Worm (Caenorhabditis elegans) whole organism, midembryonic: ENCODE measurements around the gene Y17G7B.23.

Experiments
- T22C8.4 ChIP-seq: fragments of 200-800 bp; sonication (Bioruptor generic); IDR thresholded peaks from 2 replicates; pipeline ENCODE4 v1.3.6; 2022; ENCODE audit warnings: missing genetic modification characterization, missing compliant biosample characterization
- cog-1 ChIP-seq: sonication (generic microtip); optimal IDR thresholded peaks from 2 replicates; lab custom pipeline; 2016; ENCODE audit warnings: missing genetic modification characterization, missing compliant biosample characterization
- flt-1 ChIP-seq: fragments of 200-800 bp; sonication (Bioruptor generic); IDR thresholded peaks from 2 replicates; pipeline ENCODE4 v1.3.6; 2022; ENCODE audit warnings: missing genetic modification characterization, missing compliant biosample characterization
- klf-2 ChIP-seq: fragments of 200-800 bp; sonication (Bioruptor generic); conservative IDR thresholded peaks from 2 replicates; pipeline ENCODE4 v1.3.6; 2022; ENCODE audit warnings: missing genetic modification reagents, missing genetic modification characterization, missing compliant biosample characterization
- med-1 ChIP-seq: sonication (generic microtip); optimal IDR thresholded peaks from 2 replicates; lab custom pipeline; 2017; ENCODE audit warnings: missing genetic modification characterization, mild to moderate bottlenecking, missing compliant biosample characterization, antibody characterized with exemption, missing genetic modification reagents; ENCODE audit not compliant: insufficient read depth
- ref-1 ChIP-seq: fragments of 200-800 bp; sonication (Bioruptor generic); conservative IDR thresholded peaks from 2 replicates; pipeline ENCODE4 v1.3.6; 2022; ENCODE audit warnings: missing genetic modification reagents, missing genetic modification characterization, missing compliant biosample characterization
- tab-1 ChIP-seq: fragments of 200-800 bp; sonication (Bioruptor generic); IDR thresholded peaks from 2 replicates; pipeline ENCODE4 v1.3.6; 2022; ENCODE audit warnings: missing genetic modification characterization, missing compliant biosample characterization
- ztf-23 ChIP-seq: fragments of 200-800 bp; sonication (Bioruptor generic); IDR thresholded peaks from 2 replicates; pipeline ENCODE4 v1.3.6; 2022; ENCODE audit warnings: missing genetic modification reagents, missing genetic modification characterization, missing compliant biosample characterization
- ztf-29 ChIP-seq: fragments of 200-800 bp; sonication (Bioruptor generic); IDR thresholded peaks from 2 replicates; pipeline ENCODE4 v1.3.6; 2022; ENCODE audit warnings: missing genetic modification reagents, missing genetic modification characterization, missing compliant biosample characterization

Gene Y17G7B.23

DNA sequence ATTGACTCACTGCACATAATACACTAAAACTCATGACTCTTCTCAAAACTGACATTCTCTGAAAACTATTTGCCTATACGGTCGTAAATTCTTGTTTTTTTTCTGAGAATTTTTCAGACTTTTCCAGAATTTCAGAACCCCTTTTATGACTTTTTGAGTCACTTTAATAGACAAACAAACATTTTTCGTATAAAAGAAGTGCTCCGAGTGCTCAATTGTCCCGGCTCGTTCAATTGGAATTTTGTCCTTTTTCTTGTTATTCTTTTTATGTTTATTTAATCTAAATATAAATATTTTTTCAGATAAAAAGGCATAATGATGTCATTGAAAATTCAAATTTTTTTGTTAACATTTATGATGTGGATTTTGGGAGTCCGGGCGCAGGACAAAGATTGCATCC is at the start of gene Y17G7B.23:
Gene Y17G7B.23, plus strand, starts transcription at position 301 of the 400 bp plus-strand sequence.
- TF ChIP-seq T22C8.4 (GFP tag; lab: Robert Waterston, UW) (no peak), ref-1 (GFP tag; lab: Robert Waterston, UW) (no peak), cog-1 (tag; lab: Kevin White, UChicago) (no peak), flt-1 (GFP tag; lab: Robert Waterston, UW) (no peak), ztf-23 (no peak), tab-1 (GFP tag; lab: Robert Waterston, UW) (no peak), med-1 (no peak), klf-2 (GFP tag; lab: Robert Waterston, UW) (no peak), ztf-29 (GFP tag; lab: Robert Waterston, UW) (no peak)

DNA sequence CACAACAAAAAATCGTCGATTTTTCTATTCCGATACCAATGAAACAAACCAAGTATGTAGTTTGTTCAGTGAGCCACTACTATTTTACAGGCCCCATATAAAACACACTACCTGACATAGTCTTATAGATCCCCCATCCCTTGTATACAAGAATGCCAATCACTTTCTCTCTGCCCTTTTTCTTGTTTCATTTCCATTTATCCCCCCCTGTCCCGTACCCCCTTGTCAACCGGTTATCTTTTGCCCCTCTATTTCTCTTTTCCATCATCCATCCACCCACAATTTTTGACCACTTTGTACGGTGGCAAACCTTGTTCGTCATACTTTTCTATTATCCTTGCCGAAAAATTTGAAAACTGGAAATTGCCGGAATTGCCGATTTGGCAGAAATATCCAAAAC is 46.0 kb upstream of the Y17G7B.23 start:
- TF ChIP-seq tab-1 (GFP tag; lab: Robert Waterston, UW) (no peak), ztf-29 (GFP tag; lab: Robert Waterston, UW) (no peak), klf-2 (GFP tag; lab: Robert Waterston, UW) (no peak), cog-1 (tag; lab: Kevin White, UChicago) (no peak), ref-1 (GFP tag; lab: Robert Waterston, UW) (no peak), med-1 (no peak), flt-1 (GFP tag; lab: Robert Waterston, UW) (no peak), ztf-23 (no peak)

DNA sequence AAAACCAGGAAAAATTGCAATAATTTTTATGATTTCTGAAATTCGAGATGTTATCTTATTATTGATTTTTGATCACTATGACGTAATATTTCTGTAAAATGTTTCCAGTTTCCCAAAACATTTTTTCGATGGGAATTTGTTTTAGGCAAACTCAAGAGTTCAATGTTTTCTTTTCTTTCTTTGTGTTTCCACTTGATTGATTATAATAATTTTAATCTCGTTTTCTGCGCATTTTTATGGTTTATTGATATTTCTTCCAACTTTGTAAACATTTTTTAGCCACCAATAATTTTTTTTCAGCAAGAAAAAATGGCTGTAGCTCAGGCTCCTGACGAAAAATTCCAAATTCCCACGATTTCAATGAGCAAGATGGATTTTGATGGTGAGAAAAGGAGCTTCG is 44.8 kb upstream of the Y17G7B.23 start, which contains the start of gene W03C9.6:
Gene W03C9.6, plus strand, starts transcription at position 301 of the 400 bp plus-strand sequence.
- no peak for TF ChIP-seq ztf-29 (GFP tag; lab: Robert Waterston, UW)
- TF ChIP-seq tab-1 (GFP tag; lab: Robert Waterston, UW) = no peak
- TF ChIP-seq ref-1 (GFP tag; lab: Robert Waterston, UW) = no peak
- no peak for TF ChIP-seq med-1
- no peak for TF ChIP-seq klf-2 (GFP tag; lab: Robert Waterston, UW)
- no peak for TF ChIP-seq T22C8.4 (GFP tag; lab: Robert Waterston, UW)
- no peak for TF ChIP-seq ztf-23
- no peak for TF ChIP-seq cog-1 (tag; lab: Kevin White, UChicago)
- TF ChIP-seq flt-1 (GFP tag; lab: Robert Waterston, UW) = no peak

DNA sequence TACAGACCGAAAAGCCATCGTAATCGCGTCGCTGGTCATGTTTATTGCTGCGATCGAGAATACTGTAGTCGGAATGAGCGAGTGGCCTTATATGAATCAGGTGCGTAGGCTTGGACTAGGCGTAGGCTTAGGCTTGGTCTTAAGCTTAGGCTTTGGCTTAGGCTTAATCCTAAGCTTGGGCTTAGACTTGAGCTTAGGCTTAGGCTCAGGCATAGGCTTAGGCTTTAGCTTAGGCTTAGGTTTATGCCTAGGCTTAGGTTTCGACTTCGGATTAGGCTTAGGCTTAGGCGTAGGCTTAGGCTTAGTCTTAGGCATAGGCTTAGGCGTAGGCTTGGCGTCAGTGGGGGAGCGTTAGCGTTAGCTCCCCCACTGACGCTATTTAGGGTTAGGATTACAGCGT is 44.2 kb upstream of the Y17G7B.23 start:
- peak; percentile 21; the same call in 1 of the 2 replicates for TF ChIP-seq ztf-29 (GFP tag; lab: Robert Waterston, UW)
- TF ChIP-seq T22C8.4 (GFP tag; lab: Robert Waterston, UW) = no peak

DNA sequence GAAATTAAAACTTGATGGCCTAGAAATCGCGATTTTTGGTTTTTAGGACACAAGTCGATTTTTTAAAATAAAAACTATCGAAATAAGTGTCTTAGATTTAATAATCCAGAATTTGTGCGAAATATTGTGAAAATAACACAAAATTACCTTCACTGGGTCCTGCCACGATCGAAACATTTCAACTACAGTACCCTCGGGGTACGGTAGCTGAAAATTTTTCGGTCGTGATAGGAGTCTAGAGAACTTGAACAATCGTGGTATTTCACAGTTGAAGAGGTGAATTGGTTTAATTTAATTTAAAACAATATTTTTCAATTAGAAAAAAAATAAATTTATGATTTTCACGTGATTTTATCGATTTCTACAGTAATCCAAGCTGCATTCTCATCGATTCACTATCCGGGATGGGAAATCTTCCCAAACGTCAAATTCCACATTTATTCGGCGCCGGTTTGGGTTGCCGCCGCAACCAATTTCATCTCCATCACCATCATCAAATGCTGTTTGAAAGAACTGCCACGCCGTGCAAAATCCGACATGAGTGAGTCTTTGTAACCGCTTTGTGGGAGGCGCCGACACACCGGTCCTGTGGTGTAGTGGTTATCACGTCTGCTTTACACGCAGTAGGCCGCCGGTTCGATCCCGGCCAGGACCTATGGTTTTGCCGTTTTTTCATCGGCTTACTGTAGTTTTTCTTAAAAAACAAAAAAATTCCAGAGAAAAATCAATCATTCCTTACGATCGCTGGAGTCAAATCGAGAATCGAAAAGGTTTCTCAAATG is 40.0 kb upstream of the Y17G7B.23 start:
- TF ChIP-seq ztf-23 (peak; percentile 74), cog-1 (tag; lab: Kevin White, UChicago) (peak; percentile 75), tab-1 (GFP tag; lab: Robert Waterston, UW) (no peak), klf-2 (GFP tag; lab: Robert Waterston, UW) (no peak), ref-1 (GFP tag; lab: Robert Waterston, UW) (peak; percentile 60), flt-1 (GFP tag; lab: Robert Waterston, UW) (peak; percentile 84), T22C8.4 (GFP tag; lab: Robert Waterston, UW) (no peak; the same call in 1 of the 2 replicates), ztf-29 (GFP tag; lab: Robert Waterston, UW) (peak; percentile 62; the same call in 1 of the 2 replicates), med-1 (no peak)

DNA sequence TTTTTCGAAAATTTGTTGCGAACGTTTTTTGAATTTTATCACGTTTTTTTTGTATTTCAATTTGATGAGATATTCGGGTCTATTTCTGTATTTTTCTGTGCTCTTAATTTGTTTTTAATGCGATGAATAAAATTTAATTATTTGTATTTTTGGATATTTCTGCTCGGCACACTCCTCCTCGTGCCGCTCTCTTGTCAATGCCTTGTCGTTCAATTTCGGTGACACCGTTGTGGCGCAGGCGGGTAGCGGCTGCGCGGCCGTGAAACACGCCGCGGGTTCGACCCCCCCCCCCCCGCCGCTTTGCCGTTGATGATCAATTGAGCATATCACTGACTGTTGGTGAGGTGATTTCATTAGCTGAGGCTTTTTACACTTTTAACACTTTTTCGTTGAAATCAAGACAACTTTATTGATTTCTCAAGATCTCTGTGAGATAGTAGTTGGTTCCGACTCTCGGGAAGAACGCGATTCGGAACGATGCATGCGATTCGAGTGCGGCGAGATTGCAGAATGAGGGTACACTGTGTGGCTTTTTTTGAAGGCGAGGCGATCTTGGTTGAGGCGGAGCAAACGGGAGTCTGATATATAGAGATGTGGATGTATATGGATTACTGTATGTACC is 38.3 kb upstream of the Y17G7B.23 start:
- TF ChIP-seq cog-1 (tag; lab: Kevin White, UChicago) (peak; percentile 100), klf-2 (GFP tag; lab: Robert Waterston, UW) (peak; percentile 100), ztf-23 (peak; percentile 99), ref-1 (GFP tag; lab: Robert Waterston, UW) (peak; percentile 99), med-1 (peak; percentile 95), flt-1 (GFP tag; lab: Robert Waterston, UW) (peak; percentile 100), tab-1 (GFP tag; lab: Robert Waterston, UW) (peak; percentile 100), T22C8.4 (GFP tag; lab: Robert Waterston, UW) (peak; percentile 99), ztf-29 (GFP tag; lab: Robert Waterston, UW) (peak; percentile 100)

DNA sequence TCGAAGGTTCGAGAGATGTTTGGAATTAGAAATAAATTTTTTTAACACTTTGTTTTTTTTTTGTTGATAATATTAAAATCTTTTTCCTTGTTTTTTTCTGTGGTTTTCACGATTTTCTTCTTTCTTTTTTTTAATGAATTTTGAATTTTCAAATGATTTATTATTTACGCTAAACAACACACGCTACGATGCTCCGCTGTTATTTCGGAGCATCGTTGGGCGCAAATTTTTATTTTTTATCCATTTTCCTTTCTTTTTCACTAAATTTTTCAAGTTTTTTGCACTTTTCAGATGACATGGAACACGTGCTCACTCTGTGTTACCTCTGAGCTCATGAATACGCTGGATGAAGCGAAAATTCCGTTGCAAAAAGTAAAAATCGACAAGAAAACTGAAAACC is 36.9 kb upstream of the Y17G7B.23 start, which contains the start of the genes W03C9.1 and W03C9.2:
Gene W03C9.1, minus strand, starts transcription at position 46 of the 400 bp plus-strand sequence.
Gene W03C9.2, plus strand, starts transcription at position 286 of the 400 bp plus-strand sequence.
- TF ChIP-seq T22C8.4 (GFP tag; lab: Robert Waterston, UW) = no peak
- TF ChIP-seq med-1 = no peak
- no peak for TF ChIP-seq klf-2 (GFP tag; lab: Robert Waterston, UW)
- no peak for TF ChIP-seq flt-1 (GFP tag; lab: Robert Waterston, UW)
- TF ChIP-seq tab-1 (GFP tag; lab: Robert Waterston, UW) = no peak
- no peak for TF ChIP-seq ztf-29 (GFP tag; lab: Robert Waterston, UW)
- no peak for TF ChIP-seq ref-1 (GFP tag; lab: Robert Waterston, UW)
- TF ChIP-seq ztf-23 = no peak

DNA sequence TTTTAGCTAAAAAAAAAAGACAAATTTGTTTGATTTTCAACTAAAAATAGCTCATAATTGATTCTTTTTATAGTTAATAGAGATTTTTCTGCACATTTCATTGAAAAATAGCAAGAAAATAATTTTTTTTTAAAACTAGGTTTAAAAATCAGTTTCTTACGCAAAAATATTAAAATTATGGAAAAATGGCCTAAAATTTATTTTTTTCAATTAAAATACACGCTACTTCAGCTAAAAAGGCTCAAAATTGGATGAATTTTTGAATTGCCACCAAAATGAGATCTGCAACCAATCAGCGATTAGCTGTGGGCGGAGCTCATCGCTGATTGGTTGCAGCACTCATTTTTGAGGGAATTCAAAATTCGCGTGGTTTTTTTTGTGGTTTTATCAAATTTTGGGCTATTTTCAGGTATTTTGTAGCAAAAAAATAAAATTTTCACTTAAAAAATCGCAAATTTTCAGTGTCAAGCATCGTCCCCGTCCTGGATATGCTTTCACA is 35.8 kb upstream of the Y17G7B.23 start:
- TF ChIP-seq ztf-23 = no peak
- no peak for TF ChIP-seq med-1
- no peak for TF ChIP-seq tab-1 (GFP tag; lab: Robert Waterston, UW)
- TF ChIP-seq ref-1 (GFP tag; lab: Robert Waterston, UW) = no peak
- TF ChIP-seq ztf-29 (GFP tag; lab: Robert Waterston, UW) = no peak
- TF ChIP-seq flt-1 (GFP tag; lab: Robert Waterston, UW) = no peak
- TF ChIP-seq cog-1 (tag; lab: Kevin White, UChicago) = no peak

DNA sequence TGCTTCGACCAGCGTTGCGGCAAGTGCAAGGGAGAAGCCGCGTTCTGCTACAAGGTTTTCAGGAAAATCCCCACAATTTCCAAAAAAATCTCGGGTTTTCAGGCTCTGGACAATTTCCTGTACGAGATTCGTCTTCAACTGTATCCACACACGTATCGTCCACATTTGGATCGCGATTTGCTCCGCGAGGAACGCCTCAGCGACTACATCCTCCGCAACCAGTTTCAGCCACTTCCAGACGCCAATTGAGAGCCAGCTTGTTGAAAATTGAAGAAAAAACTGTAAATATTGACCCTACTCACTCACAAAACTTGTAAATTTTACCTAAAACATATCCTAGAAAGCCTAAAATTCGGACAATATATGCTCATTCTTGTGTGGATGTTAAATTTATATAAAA is 34.2 kb upstream of the Y17G7B.23 start:
- no peak for TF ChIP-seq flt-1 (GFP tag; lab: Robert Waterston, UW)
- no peak for TF ChIP-seq med-1
- TF ChIP-seq T22C8.4 (GFP tag; lab: Robert Waterston, UW) = no peak
- no peak for TF ChIP-seq klf-2 (GFP tag; lab: Robert Waterston, UW)
